Fruit fly (Drosophila melanogaster) whole organism, pupa: ENCODE data around the gene Atac1.
A peak's percentile ranks its signal among the peaks of the same experiment; 100 is the strongest.

Experiments
- CG13204 ChIP-seq: fragments of 200-800 bp; sonication (Bioruptor generic); optimal IDR thresholded peaks from 2 replicates; lab custom pipeline; 2018; ENCODE audit warnings: missing biosample characterization, mild to moderate bottlenecking, missing genetic modification characterization, moderate library complexity
- CG14655 ChIP-seq: fragments of 200-800 bp; sonication (Bioruptor generic); optimal IDR thresholded peaks from 3 replicates; lab custom pipeline; 2017; ENCODE audit warnings: mild to moderate bottlenecking, missing biosample characterization, missing genetic modification reagents, missing genetic modification characterization
- CG34367 ChIP-seq: fragments of 200-800 bp; sonication (Bioruptor generic); optimal IDR thresholded peaks from 2 replicates; lab custom pipeline; 2018; ENCODE audit warnings: missing biosample characterization, mild to moderate bottlenecking, missing genetic modification characterization
- CG9948 ChIP-seq: fragments of 200-800 bp; sonication (Bioruptor generic); optimal IDR thresholded peaks from 2 replicates; lab custom pipeline; 2018; ENCODE audit warnings: missing biosample characterization, mild to moderate bottlenecking, missing genetic modification characterization, moderate library complexity
- Pif1B ChIP-seq: fragments of 200-800 bp; sonication (Bioruptor generic); optimal IDR thresholded peaks from 3 replicates; lab custom pipeline; 2016; ENCODE audit warnings: missing biosample characterization, missing genetic modification characterization
- Snoo ChIP-seq: fragments of 200-800 bp; sonication (Bioruptor generic); optimal IDR thresholded peaks from 3 replicates; lab custom pipeline; 2017; ENCODE audit warnings: missing biosample characterization, mild to moderate bottlenecking, missing genetic modification characterization, inconsistent platforms

- TF ChIP-seq CG13204 (GFP tag; lab: Kevin White, UChicago) (no peak), CG9948 (tag; lab: Kevin White, UChicago) (peak; percentile 63), CG34367 (tag; lab: Kevin White, UChicago) (no peak), Pif1B (GFP tag; lab: Kevin White, UChicago) (no peak), Snoo (tag; lab: Kevin White, UChicago) (peak; percentile 50), CG14655 (GFP tag; lab: Kevin White, UChicago) (no peak)
Observed at dm6 chr2L:6918517-6919202, 41.5 kb downstream of the Atac1 start, which contains the start of gene nop5.
